Worm (Caenorhabditis elegans): ENCODE measurements around the gene R01B10.2.

R01B10.2 gene

ce11 chrV:6000368-6000802 is 40.9 kb downstream of the R01B10.2 start (continued):
- TF ChIP-seq isw-1 (GFP tag; IDR thresholded peaks at IDR 0.05), result peak; percentile 68
- TF ChIP-seq zag-1 (tag; optimal IDR thresholded peaks at IDR 0.05), result no peak
- TF ChIP-seq ceh-8 (GFP tag; optimal IDR thresholded peaks at IDR 0.05), result peak; percentile 75
- TF ChIP-seq elt-2 (tag; optimal IDR thresholded peaks at IDR 0.05), result peak; percentile 97
- TF ChIP-seq dsc-1 (tag; optimal IDR thresholded peaks at IDR 0.05), result peak; percentile 86
- TF ChIP-seq fkh-8 (tag; optimal IDR thresholded peaks at IDR 0.05), result peak; percentile 97
- TF ChIP-seq Y116A8C.19 (tag; optimal IDR thresholded peaks at IDR 0.05; ENCODE audit: borderline replicate concordance), result no peak
- peak; percentile 79 to 89 for TF ChIP-seq lin-35 (GFP tag; optimal IDR thresholded peaks at IDR 0.05)
- peak; percentile 70 for TF ChIP-seq sox-4 (tag; optimal IDR thresholded peaks at IDR 0.05)
- TF ChIP-seq fkh-10 (GFP tag; optimal IDR thresholded peaks at IDR 0.05), result peak; percentile 50
- TF ChIP-seq nhr-90 (tag; optimal IDR thresholded peaks at IDR 0.05; ENCODE audit: poor library complexity), result peak; percentile 93
- TF ChIP-seq lir-3 (tag; optimal IDR thresholded peaks at IDR 0.05; ENCODE audit: poor library complexity), result peak; percentile 83
- TF ChIP-seq hlh-4 (tag; optimal IDR thresholded peaks at IDR 0.05), result no peak
- no peak for TF ChIP-seq unc-98 (GFP tag; IDR thresholded peaks at IDR 0.05)
- peak; percentile 79 for TF ChIP-seq lin-39 (tag; optimal IDR thresholded peaks at IDR 0.05)
- TF ChIP-seq egl-13 (tag; optimal IDR thresholded peaks at IDR 0.05), result peak; percentile 74
- TF ChIP-seq nhr-84 (tag; optimal IDR thresholded peaks at IDR 0.05), result no peak
- TF ChIP-seq efl-1 (optimal IDR thresholded peaks at IDR 0.05), result peak; percentile 82 to 92
- TF ChIP-seq efl-1 (GFP tag; optimal IDR thresholded peaks at IDR 0.05 in 1 of 2), result peak; percentile 56 to 94
- TF ChIP-seq hpl-2 (GFP tag; optimal IDR thresholded peaks at IDR 0.05), result peak; percentile 73
- no peak for TF ChIP-seq vab-15 (tag; optimal IDR thresholded peaks at IDR 0.05)
- TF ChIP-seq fkh-4 (tag; optimal IDR thresholded peaks at IDR 0.05; ENCODE audit: borderline replicate concordance), result no peak
- TF ChIP-seq nhr-20 (tag; optimal IDR thresholded peaks at IDR 0.05), result peak; percentile 98
- TF ChIP-seq ceh-88 (GFP tag; IDR thresholded peaks at IDR 0.05), result no peak; the same call in 1 of the 2 replicates
- TF ChIP-seq aly-2 (tag; optimal IDR thresholded peaks at IDR 0.05), result peak; percentile 60
- TF ChIP-seq sptf-1 (tag; optimal IDR thresholded peaks at IDR 0.05), result no peak
- TF ChIP-seq elt-3 (tag; optimal IDR thresholded peaks at IDR 0.05), result peak in 3 of 6 experiments; percentile 6 to 95 (median 94)
- peak; percentile 94 for TF ChIP-seq swsn-7 (tag; optimal IDR thresholded peaks at IDR 0.05)
- peak; percentile 12 for TF ChIP-seq F16B12.6 (tag; optimal IDR thresholded peaks at IDR 0.05)
- no peak for TF ChIP-seq ces-1 (GFP tag; optimal IDR thresholded peaks at IDR 0.05)
- peak; percentile 49 for TF ChIP-seq C04F5.9 (tag; optimal IDR thresholded peaks at IDR 0.05)
- TF ChIP-seq rnt-1 (tag; optimal IDR thresholded peaks at IDR 0.05), result peak; percentile 81
- peak; percentile 2 for TF ChIP-seq pqm-1 (tag; optimal IDR thresholded peaks at IDR 0.05)
- no peak for TF ChIP-seq unc-62 (GFP tag; optimal IDR thresholded peaks at IDR 0.05)
- TF ChIP-seq unc-130 (tag; optimal IDR thresholded peaks at IDR 0.05), result peak; percentile 27
- peak; percentile 73 for TF ChIP-seq nhr-237 (tag; optimal IDR thresholded peaks at IDR 0.05)
- peak; percentile 97 for TF ChIP-seq nhr-77 (tag; optimal IDR thresholded peaks at IDR 0.05)
- TF ChIP-seq nhr-12 (tag; optimal IDR thresholded peaks at IDR 0.05), result no peak
- peak; percentile 76 for TF ChIP-seq irx-1 (tag; optimal IDR thresholded peaks at IDR 0.05)
- peak; percentile 98 for TF ChIP-seq nhr-71 (tag; optimal IDR thresholded peaks at IDR 0.05)
- peak; percentile 82 for TF ChIP-seq unc-86 (tag; optimal IDR thresholded peaks at IDR 0.05)

- no peak for TF ChIP-seq sptf-1 (tag; optimal IDR thresholded peaks at IDR 0.05)
- no peak for TF ChIP-seq nhr-12 (tag; optimal IDR thresholded peaks at IDR 0.05)
- no peak for TF ChIP-seq pax-3 (tag; optimal IDR thresholded peaks at IDR 0.05)
- no peak for TF ChIP-seq C34B4.2 (tag; optimal IDR thresholded peaks at IDR 0.05)
- no peak for TF ChIP-seq rnt-1 (tag; optimal IDR thresholded peaks at IDR 0.05)
Observed at ce11 chrV:5996114-5996513, 45.2 kb downstream of the R01B10.2 start, which contains the start of gene cpg-4. Gene cpg-4 (plus strand): TSS chrV:5996416.
